Fruit fly (Drosophila melanogaster) whole organism, embryonic: Measurements from ENCODE around the gene sws.

Source experiments
- Aef1 ChIP-seq: fragments of 200-800 bp; sonication (Bioruptor generic); IDR thresholded peaks from 3 replicates; pipeline ENCODE4 v1.3.6; 2022; ENCODE audit warnings: missing biosample characterization, missing genetic modification characterization
- Antp ChIP-seq: fragments of 200-800 bp; sonication (Bioruptor generic); optimal IDR thresholded peaks from 3 replicates; lab custom pipeline; 2016; ENCODE audit warnings: missing biosample characterization, missing genetic modification characterization
- Atf6 ChIP-seq: fragments of 200-800 bp; sonication (Bioruptor generic); IDR thresholded peaks from 2 replicates; pipeline ENCODE4 v1.3.6; 2022; ENCODE audit warnings: missing biosample characterization, missing genetic modification characterization
- Blimp-1 ChIP-seq: fragments of 200-800 bp; sonication (Bioruptor generic); optimal IDR thresholded peaks from 3 replicates; lab custom pipeline; 2018; ENCODE audit warnings: missing biosample characterization, missing genetic modification characterization, mild to moderate bottlenecking, moderate library complexity, missing genetic modification reagents
- CG10147 ChIP-seq: fragments of 200-800 bp; sonication (Bioruptor generic); optimal IDR thresholded peaks from 2 replicates; lab custom pipeline; 2019; ENCODE audit warnings: missing biosample characterization, mild to moderate bottlenecking, missing genetic modification characterization, moderate library complexity
- CG1024 ChIP-seq: fragments of 200-800 bp; sonication (Bioruptor generic); IDR thresholded peaks from 2 replicates; pipeline ENCODE4 v1.3.6; 2022; ENCODE audit warnings: missing biosample characterization, missing genetic modification characterization
- CG10431 ChIP-seq: fragments of 200-800 bp; sonication (Bioruptor generic); optimal IDR thresholded peaks from 3 replicates; lab custom pipeline; 2018; ENCODE audit warnings: missing biosample characterization, mild to moderate bottlenecking, missing genetic modification characterization
- CG12236 ChIP-seq: fragments of 200-800 bp; sonication (Bioruptor generic); optimal IDR thresholded peaks from 2 replicates; lab custom pipeline; 2016; ENCODE audit warnings: missing biosample characterization, missing genetic modification characterization
- CG13894 ChIP-seq: fragments of 200-800 bp; sonication (Bioruptor generic); optimal IDR thresholded peaks from 3 replicates; lab custom pipeline; 2018; ENCODE audit warnings: missing biosample characterization, mild to moderate bottlenecking, missing genetic modification characterization, moderate library complexity
- CG14441 ChIP-seq: fragments of 200-800 bp; sonication (Bioruptor generic); IDR thresholded peaks from 2 replicates; pipeline ENCODE4 v1.3.6; 2022; ENCODE audit warnings: missing biosample characterization, missing genetic modification characterization
- CG16779 ChIP-seq: fragments of 200-800 bp; sonication (Bioruptor generic); IDR thresholded peaks from 2 replicates; pipeline ENCODE4 v1.3.6; 2022; ENCODE audit warnings: missing biosample characterization, missing genetic modification characterization
- CG1832 ChIP-seq: fragments of 200-800 bp; sonication (Bioruptor generic); optimal IDR thresholded peaks from 2 replicates; lab custom pipeline; 2017; ENCODE audit warnings: missing biosample characterization, mild to moderate bottlenecking, missing genetic modification characterization, inconsistent platforms
- CG2202 ChIP-seq: fragments of 200-800 bp; sonication (Bioruptor generic); optimal IDR thresholded peaks from 2 replicates; lab custom pipeline; 2018; ENCODE audit warnings: missing biosample characterization, mild to moderate bottlenecking, missing genetic modification characterization
- CG30020 ChIP-seq: fragments of 200-800 bp; optimal IDR thresholded peaks from 2 replicates; lab custom pipeline; 2019; ENCODE audit warnings: missing biosample characterization, mild to moderate bottlenecking, missing genetic modification characterization, moderate library complexity
- CG30403 ChIP-seq: fragments of 200-800 bp; sonication (Bioruptor generic); optimal IDR thresholded peaks from 3 replicates; lab custom pipeline; 2016; ENCODE audit warnings: missing biosample characterization, missing genetic modification characterization
- CG31224 ChIP-seq: fragments of 200-800 bp; sonication (Bioruptor generic); IDR thresholded peaks from 2 replicates; pipeline ENCODE4 v1.3.6; 2022; ENCODE audit warnings: missing biosample characterization, missing genetic modification characterization
- CG32532 ChIP-seq: fragments of 200-800 bp; sonication (Bioruptor generic); IDR thresholded peaks from 2 replicates; pipeline ENCODE4 v1.3.6; 2022; ENCODE audit warnings: missing biosample characterization, missing genetic modification characterization
- CG3995 ChIP-seq: fragments of 200-800 bp; sonication (Bioruptor generic); optimal IDR thresholded peaks from 3 replicates; lab custom pipeline; 2016; ENCODE audit warnings: missing biosample characterization, missing genetic modification characterization
- CG4707 ChIP-seq: fragments of 200-800 bp; sonication (Bioruptor generic); optimal IDR thresholded peaks from 2 replicates; lab custom pipeline; 2018; ENCODE audit warnings: missing biosample characterization, mild to moderate bottlenecking, missing genetic modification characterization, moderate library complexity
- CG6689 ChIP-seq: fragments of 200-800 bp; sonication (Bioruptor generic); IDR thresholded peaks from 2 replicates; pipeline ENCODE4 v1.3.6; 2022; ENCODE audit warnings: missing biosample characterization, missing genetic modification characterization
- CG7839 ChIP-seq: fragments of 200-800 bp; sonication (Bioruptor generic); optimal IDR thresholded peaks from 3 replicates; lab custom pipeline; 2018; ENCODE audit warnings: missing biosample characterization, mild to moderate bottlenecking, missing genetic modification characterization, moderate library complexity
- CG8089 ChIP-seq: fragments of 200-800 bp; sonication (Bioruptor generic); optimal IDR thresholded peaks from 3 replicates; lab custom pipeline; 2016; ENCODE audit warnings: missing biosample characterization, missing genetic modification characterization
- Dll ChIP-seq: fragments of 200-800 bp; sonication (Bioruptor generic); IDR thresholded peaks from 4 replicates; pipeline ENCODE4 v1.3.6; 2022; ENCODE audit warnings: missing biosample characterization, missing genetic modification characterization; ENCODE audit not compliant: partially characterized antibody
- Elba2 ChIP-seq: fragments of 200-800 bp; sonication (Bioruptor generic); optimal IDR thresholded peaks from 3 replicates; lab custom pipeline; 2016; ENCODE audit warnings: missing biosample characterization, missing genetic modification characterization
- H15 ChIP-seq: fragments of 200-800 bp; sonication (Bioruptor generic); IDR thresholded peaks from 3 replicates; pipeline ENCODE4 v1.3.6; 2022; ENCODE audit warnings: missing biosample characterization, missing genetic modification characterization
- H2.0 ChIP-seq: fragments of 200-800 bp; sonication (Bioruptor generic); IDR thresholded peaks from 2 replicates; pipeline ENCODE4 v1.3.6; 2022; ENCODE audit warnings: missing biosample characterization, missing genetic modification characterization
- HmgD ChIP-seq: fragments of 200-800 bp; sonication (Bioruptor generic); optimal IDR thresholded peaks from 3 replicates; lab custom pipeline; 2016; ENCODE audit warnings: missing biosample characterization, missing genetic modification characterization
- MTF-1 ChIP-seq: fragments of 200-800 bp; sonication (Bioruptor generic); optimal IDR thresholded peaks from 2 replicates; lab custom pipeline; 2018; ENCODE audit warnings: missing biosample characterization, mild to moderate bottlenecking, missing genetic modification characterization, borderline replicate concordance
- NFAT ChIP-seq: fragments of 200-800 bp; sonication (Bioruptor generic); IDR thresholded peaks from 2 replicates; pipeline ENCODE4 v1.3.6; 2022; ENCODE audit warnings: missing biosample characterization, missing genetic modification characterization
- Opbp ChIP-seq: fragments of 200-800 bp; sonication (Bioruptor generic); IDR thresholded peaks from 3 replicates; pipeline ENCODE4 v1.3.6; 2022; ENCODE audit warnings: missing biosample characterization, missing genetic modification characterization; ENCODE audit not compliant: partially characterized antibody
- Optix ChIP-seq: fragments of 200-800 bp; sonication (Bioruptor generic); IDR thresholded peaks from 3 replicates; pipeline ENCODE4 v1.3.6; 2022; ENCODE audit warnings: missing biosample characterization, missing genetic modification characterization
- Spps ChIP-seq: fragments of 200-800 bp; sonication (Bioruptor generic); optimal IDR thresholded peaks from 2 replicates; lab custom pipeline; 2018; ENCODE audit warnings: missing biosample characterization, mild to moderate bottlenecking, missing genetic modification characterization
- Vsx1 ChIP-seq: fragments of 200-800 bp; sonication (Bioruptor generic); optimal IDR thresholded peaks from 2 replicates; lab custom pipeline; 2017; ENCODE audit warnings: missing biosample characterization, mild to moderate bottlenecking, missing genetic modification characterization, missing genetic modification reagents
- aop ChIP-seq: fragments of 200-800 bp; sonication (Bioruptor generic); IDR thresholded peaks from 2 replicates; pipeline ENCODE4 v1.3.6; 2022; ENCODE audit warnings: missing biosample characterization, missing genetic modification characterization
- br ChIP-seq: fragments of >200 bp; optimal IDR thresholded peaks from 2 replicates; lab custom pipeline; 2017
- cwo ChIP-seq: fragments of 200-800 bp; sonication (Bioruptor generic); optimal IDR thresholded peaks from 3 replicates; lab custom pipeline; 2017; ENCODE audit warnings: missing biosample characterization, missing genetic modification characterization, mild to moderate bottlenecking, moderate library complexity, missing genetic modification reagents
- da ChIP-seq: fragments of 200-800 bp; sonication (Bioruptor generic); optimal IDR thresholded peaks from 2 replicates; lab custom pipeline; 2016; ENCODE audit warnings: missing biosample characterization, missing genetic modification characterization
- esg ChIP-seq: fragments of 200-800 bp; sonication (Bioruptor generic); conservative IDR thresholded peaks from 2 replicates; pipeline ENCODE4 v1.3.6; 2022; ENCODE audit warnings: missing biosample characterization, missing genetic modification characterization
- ewg ChIP-seq: fragments of 200-800 bp; sonication (Bioruptor generic); optimal IDR thresholded peaks from 3 replicates; lab custom pipeline; 2017; ENCODE audit warnings: mild to moderate bottlenecking, missing biosample characterization, missing genetic modification reagents, missing genetic modification characterization
- eyg ChIP-seq: fragments of 200-800 bp; sonication (Bioruptor generic); optimal IDR thresholded peaks from 3 replicates; lab custom pipeline; 2016; ENCODE audit warnings: missing biosample characterization, missing genetic modification characterization
- fd3F ChIP-seq: fragments of 200-800 bp; sonication (Bioruptor generic); optimal IDR thresholded peaks from 2 replicates; lab custom pipeline; 2018; ENCODE audit warnings: missing biosample characterization, mild to moderate bottlenecking, missing genetic modification characterization, moderate library complexity
- gfzf ChIP-seq: fragments of 200-800 bp; sonication (Bioruptor generic); optimal IDR thresholded peaks from 2 replicates; lab custom pipeline; 2016; ENCODE audit warnings: missing biosample characterization, mild to moderate bottlenecking, missing genetic modification characterization, moderate library complexity
- lmd ChIP-seq: fragments of 200-800 bp; sonication (Bioruptor generic); IDR thresholded peaks from 2 replicates; pipeline ENCODE4 v1.3.6; 2022; ENCODE audit warnings: missing biosample characterization, missing genetic modification characterization
- peb ChIP-seq: fragments of 200-800 bp; sonication (Bioruptor generic); IDR thresholded peaks from 2 replicates; pipeline ENCODE4 v1.3.6; 2022; ENCODE audit warnings: missing biosample characterization, missing genetic modification characterization
- prd ChIP-seq, 3 experiments: fragments of >200 bp in 2 of 3; fragments of 200-800 bp in 1 of 3; sonication (Bioruptor generic) in 1 of 3; optimal IDR thresholded peaks in 2 of 3; IDR thresholded peaks in 1 of 3; 2 replicates in 2 of 3; 3 replicates in 1 of 3; pipeline versions ENCODE4 v1.3.6 to Lab custom; 2017 to 2022; ENCODE audit warnings: missing biosample characterization in 1 of 3, missing genetic modification characterization in 1 of 3
- sd ChIP-seq: fragments of 200-800 bp; sonication (Bioruptor generic); optimal IDR thresholded peaks from 3 replicates; lab custom pipeline; 2018; ENCODE audit warnings: missing biosample characterization, mild to moderate bottlenecking, missing genetic modification characterization, moderate library complexity
- tll ChIP-seq, 2 experiments: fragments of 200-800 bp in 1 of 2; fragments of >200 bp in 1 of 2; sonication (Bioruptor generic) in 1 of 2; optimal IDR thresholded peaks; 2 replicates each; lab custom pipeline; 2017 to 2019; ENCODE audit warnings: missing biosample characterization in 2 of 2, missing genetic modification characterization in 2 of 2, mild to moderate bottlenecking in 1 of 2, moderate library complexity in 1 of 2
- wdn ChIP-seq: fragments of 200-800 bp; sonication (Bioruptor generic); IDR thresholded peaks from 2 replicates; pipeline ENCODE4 v1.3.6; 2022; ENCODE audit warnings: missing biosample characterization, missing genetic modification characterization
- z ChIP-seq: fragments of 200-800 bp; sonication (Bioruptor generic); IDR thresholded peaks from 3 replicates; pipeline ENCODE4 v1.3.6; 2022; ENCODE audit warnings: missing biosample characterization, missing genetic modification characterization
- zfh2 ChIP-seq: fragments of 200-800 bp; sonication (Bioruptor generic); optimal IDR thresholded peaks from 2 replicates; lab custom pipeline; 2016; ENCODE audit warnings: missing biosample characterization, missing genetic modification characterization

The sws gene

DNA sequence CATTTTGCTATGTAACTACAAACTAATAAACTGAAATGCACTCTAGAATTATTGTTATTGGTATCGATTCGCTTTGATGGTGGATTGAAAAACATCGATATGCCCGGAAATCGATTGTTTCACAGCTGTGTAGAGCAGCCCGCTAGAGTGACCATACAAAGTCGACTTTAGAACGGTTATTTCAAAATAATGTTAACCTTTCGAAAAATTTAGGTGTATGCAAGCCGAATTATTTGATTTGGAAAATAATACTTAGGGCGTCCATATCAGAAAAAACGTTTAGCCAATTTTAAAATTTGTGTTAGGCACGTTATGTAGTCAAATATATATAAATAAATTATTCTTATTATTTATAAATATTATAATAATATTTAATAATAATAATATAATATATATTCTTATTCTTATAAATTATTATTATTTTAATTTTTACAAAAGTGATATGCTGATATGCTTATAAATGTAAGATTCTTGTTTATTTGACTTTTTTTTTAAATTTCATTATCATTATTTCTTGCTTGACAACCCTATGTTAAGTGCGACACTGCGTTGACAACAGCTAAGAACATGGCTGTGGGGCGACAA lies at the start of gene sws (continued):
- TF ChIP-seq Aef1 (GFP tag; lab: Robert Waterston, UW) (no peak), cwo (peak; percentile 2), br (lab: Kevin White, UChicago) (no peak), CG13894 (tag; lab: Kevin White, UChicago) (no peak), wdn (GFP tag; lab: Robert Waterston, UW) (no peak), da (GFP tag; lab: Kevin White, UChicago) (no peak), CG1024 (GFP tag; lab: Robert Waterston, UW) (no peak), CG14441 (GFP tag; lab: Robert Waterston, UW) (no peak), CG10431 (GFP tag; lab: Kevin White, UChicago) (peak; percentile 4), Optix (GFP tag; lab: Robert Waterston, UW) (no peak), HmgD (GFP tag; lab: Kevin White, UChicago) (no peak), Antp (GFP tag; lab: Kevin White, UChicago) (no peak), zfh2 (GFP tag; lab: Kevin White, UChicago) (no peak), CG32532 (GFP tag; lab: Robert Waterston, UW) (no peak), aop (no peak), peb (GFP tag; lab: Robert Waterston, UW) (no peak), eyg (no peak), H2.0 (GFP tag; lab: Robert Waterston, UW) (no peak), Elba2 (GFP tag; lab: Kevin White, UChicago) (no peak), Opbp (GFP tag; lab: Robert Waterston, UW) (peak; percentile 52; the same call in 2 of the 3 replicates), CG12236 (no peak), Dll (GFP tag; lab: Robert Waterston, UW) (peak; percentile 69; the same call in 3 of the 4 replicates), tll (GFP tag; optimal IDR thresholded peaks at IDR 0.05; lab: Kevin White, UChicago) (no peak), CG6689 (GFP tag; lab: Robert Waterston, UW) (peak; percentile 24; the same call in 1 of the 2 replicates), CG8089 (no peak), CG2202 (tag; lab: Kevin White, UChicago) (no peak), z (GFP tag; lab: Robert Waterston, UW) (no peak), sd (no peak), Blimp-1 (GFP tag; lab: Kevin White, UChicago) (peak; percentile 43), CG4707 (GFP tag; lab: Kevin White, UChicago) (no peak), Spps (no peak), gfzf (GFP tag; lab: Kevin White, UChicago) (peak; percentile 36), H15 (GFP tag; lab: Robert Waterston, UW) (no peak), CG1832 (GFP tag; lab: Kevin White, UChicago) (no peak), lmd (GFP tag; lab: Robert Waterston, UW) (peak; percentile 8; the same call in 1 of the 2 replicates), ewg (GFP tag; lab: Kevin White, UChicago) (no peak), CG3995 (no peak), NFAT (GFP tag; lab: Robert Waterston, UW) (no peak), Atf6 (GFP tag; lab: Robert Waterston, UW) (no peak), CG30020 (tag; lab: Kevin White, UChicago) (no peak), fd3F (GFP tag; lab: Kevin White, UChicago) (peak; percentile 39), MTF-1 (no peak), CG30403 (GFP tag; lab: Kevin White, UChicago) (peak; percentile 60), esg (GFP tag; lab: Robert Waterston, UW) (no peak), CG16779 (GFP tag; lab: Robert Waterston, UW) (no peak), prd (optimal IDR thresholded peaks at IDR 0.05; lab: Kevin White, UChicago) (no peak), prd (GFP tag; IDR thresholded peaks at IDR 0.05; lab: Robert Waterston, UW) (0 out of 3 replicates have a peak, but pooled peaks have one; percentile 19), Vsx1 (GFP tag; lab: Kevin White, UChicago) (no peak), CG10147 (GFP tag; lab: Kevin White, UChicago) (peak; percentile 5), CG7839 (tag; lab: Kevin White, UChicago) (peak; percentile 54), CG31224 (GFP tag; lab: Robert Waterston, UW) (no peak)
